Fruit fly (Drosophila melanogaster) whole organism, pupa: ENCODE data around the gene Acn.

ENCODE experiments used
- CG12605 ChIP-seq: fragments of 200-800 bp; sonication (Bioruptor generic); IDR thresholded peaks from 2 replicates; pipeline ENCODE4 v1.3.6; 2022; ENCODE audit warnings: missing biosample characterization, missing genetic modification characterization
- CG13204 ChIP-seq: fragments of 200-800 bp; sonication (Bioruptor generic); optimal IDR thresholded peaks from 2 replicates; lab custom pipeline; 2018; ENCODE audit warnings: missing biosample characterization, mild to moderate bottlenecking, missing genetic modification characterization, moderate library complexity
- CG17806 ChIP-seq: fragments of 200-800 bp; sonication (Bioruptor generic); optimal IDR thresholded peaks from 2 replicates; lab custom pipeline; 2018; ENCODE audit warnings: missing biosample characterization, mild to moderate bottlenecking, missing genetic modification characterization, moderate library complexity
- CG34367 ChIP-seq: fragments of 200-800 bp; sonication (Bioruptor generic); optimal IDR thresholded peaks from 2 replicates; lab custom pipeline; 2018; ENCODE audit warnings: missing biosample characterization, mild to moderate bottlenecking, missing genetic modification characterization
- CG4496 ChIP-seq: fragments of 200-800 bp; sonication (Bioruptor generic); IDR thresholded peaks from 3 replicates; pipeline ENCODE4 v1.3.6; 2022; ENCODE audit warnings: missing biosample characterization, missing genetic modification characterization
- CG8159 ChIP-seq: fragments of 200-800 bp; sonication (Bioruptor generic); optimal IDR thresholded peaks from 3 replicates; lab custom pipeline; 2018; ENCODE audit warnings: missing biosample characterization, mild to moderate bottlenecking, missing genetic modification characterization, moderate library complexity
- CG8301 ChIP-seq: fragments of 200-800 bp; sonication (Bioruptor generic); optimal IDR thresholded peaks from 2 replicates; lab custom pipeline; 2018; ENCODE audit warnings: missing biosample characterization, mild to moderate bottlenecking, missing genetic modification characterization
- CG9948 ChIP-seq: fragments of 200-800 bp; sonication (Bioruptor generic); optimal IDR thresholded peaks from 2 replicates; lab custom pipeline; 2018; ENCODE audit warnings: missing biosample characterization, mild to moderate bottlenecking, missing genetic modification characterization, moderate library complexity
- EcR ChIP-seq: fragments of 200-800 bp; sonication (Bioruptor generic); optimal IDR thresholded peaks from 3 replicates; lab custom pipeline; 2019; ENCODE audit warnings: missing biosample characterization, missing genetic modification characterization, mild to moderate bottlenecking, moderate library complexity, missing genetic modification reagents
- Snoo ChIP-seq: fragments of 200-800 bp; sonication (Bioruptor generic); optimal IDR thresholded peaks from 3 replicates; lab custom pipeline; 2017; ENCODE audit warnings: missing biosample characterization, mild to moderate bottlenecking, missing genetic modification characterization, inconsistent platforms
- fd96Ca ChIP-seq: fragments of 200-800 bp; sonication (Bioruptor generic); IDR thresholded peaks from 3 replicates; pipeline ENCODE4 v1.3.6; 2022; ENCODE audit warnings: missing biosample characterization, missing genetic modification characterization
- gl ChIP-seq: fragments of 200-800 bp; sonication (Bioruptor generic); optimal IDR thresholded peaks from 2 replicates; lab custom pipeline; 2018; ENCODE audit warnings: missing biosample characterization, mild to moderate bottlenecking, missing genetic modification characterization
- rn ChIP-seq: fragments of 200-800 bp; sonication (Bioruptor generic); IDR thresholded peaks from 2 replicates; pipeline ENCODE4 v1.3.6; 2022; ENCODE audit warnings: missing biosample characterization, missing genetic modification characterization

dm6 chr2L:19019640-19020039 is 25.5 kb upstream of the Acn start:
- TF ChIP-seq CG8301 (no peak), CG34367 (tag; lab: Kevin White, UChicago) (no peak), Snoo (tag; lab: Kevin White, UChicago) (no peak), CG17806 (tag; lab: Kevin White, UChicago) (no peak), fd96Ca (GFP tag; lab: Robert Waterston, UW) (no peak), gl (tag; lab: Kevin White, UChicago) (no peak), CG4496 (GFP tag; lab: Robert Waterston, UW) (no peak), CG8159 (tag; lab: Kevin White, UChicago) (no peak), CG9948 (tag; lab: Kevin White, UChicago) (no peak), rn (GFP tag; lab: Robert Waterston, UW) (no peak), EcR (no peak), CG13204 (GFP tag; lab: Kevin White, UChicago) (peak; percentile 58), CG12605 (GFP tag; lab: Robert Waterston, UW) (no peak)
